Worm (Caenorhabditis elegans): ENCODE data around the gene eat-17.

DNA sequence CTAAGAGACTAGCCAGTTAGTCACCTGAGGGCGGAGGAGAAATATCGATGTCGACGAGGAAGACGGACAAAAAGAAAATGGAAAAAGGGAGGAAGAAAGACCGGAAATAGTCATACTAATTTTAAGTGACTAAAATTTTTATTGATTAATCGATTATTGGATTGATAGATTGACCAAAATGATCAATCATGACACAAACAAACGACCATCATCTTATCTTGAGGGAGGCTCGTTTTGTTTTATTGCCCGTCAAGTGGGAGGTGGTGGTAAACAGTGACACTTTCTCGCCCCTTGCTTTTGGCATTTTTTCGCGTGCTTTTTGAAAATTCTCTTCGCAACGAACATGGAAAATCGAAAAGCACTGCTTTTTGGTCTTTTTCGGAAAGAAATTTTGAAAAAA lies 11.8 kb downstream of the eat-17 start:
- TF ChIP-seq nfya-1 (tag; optimal IDR thresholded peaks at IDR 0.05) (no peak), pat-9 (tag; optimal IDR thresholded peaks at IDR 0.05) (no peak), ceh-22 (tag; optimal IDR thresholded peaks at IDR 0.05) (no peak), pqm-1 (tag; optimal IDR thresholded peaks at IDR 0.05) (no peak), ceh-31 (tag; optimal IDR thresholded peaks at IDR 0.05) (no peak), rnt-1 (tag; optimal IDR thresholded peaks at IDR 0.05) (no peak), tbx-2 (tag; optimal IDR thresholded peaks at IDR 0.05) (no peak), dve-1 (tag; optimal IDR thresholded peaks at IDR 0.05) (no peak), hlh-8 (tag; optimal IDR thresholded peaks at IDR 0.05) (no peak), fkh-10 (GFP tag; optimal IDR thresholded peaks at IDR 0.05) (no peak), C08G9.2 (tag; optimal IDR thresholded peaks at IDR 0.05) (no peak), pag-3 (tag; optimal IDR thresholded peaks at IDR 0.05; ENCODE audit: borderline replicate concordance) (no peak)
